Fruit fly (Drosophila melanogaster): Measurements from ENCODE around the gene ssp6.
A peak's percentile ranks its signal among the peaks of the same experiment; 100 is the strongest.

The ssp6 gene

DNA sequence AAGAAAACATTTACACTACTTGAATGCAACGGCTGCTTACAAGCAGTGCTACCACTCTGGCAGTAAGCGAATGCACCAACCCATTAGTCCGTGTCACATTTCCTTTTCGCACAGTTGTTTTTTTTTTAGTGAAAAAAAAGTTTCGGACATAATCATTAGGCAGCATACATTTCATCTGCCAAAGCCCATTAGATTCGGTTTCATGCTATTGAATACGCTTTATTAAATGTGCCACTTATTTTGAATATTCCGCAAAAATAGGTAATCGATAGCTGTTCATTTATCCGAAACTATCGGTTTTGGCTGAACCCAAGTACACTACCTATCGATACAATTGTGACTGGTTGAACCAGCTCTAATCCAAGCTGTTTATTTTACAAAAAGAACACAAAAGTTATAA lies 21.7 kb upstream of the ssp6 start, which contains the start of gene tant (continued):
- TF ChIP-seq Hsf (GFP tag; optimal IDR thresholded peaks at IDR 0.05), result peak; percentile 6
- no peak for TF ChIP-seq bowl (GFP tag; IDR thresholded peaks at IDR 0.05)
- TF ChIP-seq pita (GFP tag; optimal IDR thresholded peaks at IDR 0.05), result peak; percentile 76
- TF ChIP-seq Trl (optimal IDR thresholded peaks at IDR 0.05), result no peak
- TF ChIP-seq Trl (GFP tag; optimal IDR thresholded peaks at IDR 0.05), result no peak
- no peak for TF ChIP-seq gsb (GFP tag; IDR thresholded peaks at IDR 0.05)
- TF ChIP-seq crol (GFP tag; IDR thresholded peaks at IDR 0.05), result no peak
- no peak for TF ChIP-seq stc (GFP tag; IDR thresholded peaks at IDR 0.05)
- no peak for TF ChIP-seq CG43689 (GFP tag; IDR thresholded peaks at IDR 0.05)
- TF ChIP-seq gem (tag; optimal IDR thresholded peaks at IDR 0.05), result peak; percentile 13
- no peak for TF ChIP-seq CG7372 (GFP tag; IDR thresholded peaks at IDR 0.05)
- TF ChIP-seq sisA (GFP tag; IDR thresholded peaks at IDR 0.05), result no peak
- TF ChIP-seq Mes4 (GFP tag; optimal IDR thresholded peaks at IDR 0.05), result no peak
- TF ChIP-seq CG32767 (GFP tag; IDR thresholded peaks at IDR 0.05), result no peak
- TF ChIP-seq HLH3B (GFP tag; IDR thresholded peaks at IDR 0.05), result no peak
- no peak for TF ChIP-seq fru (optimal IDR thresholded peaks at IDR 0.05)
- peak; percentile 24; the same call in 1 of the 4 replicates for TF ChIP-seq chinmo (GFP tag; IDR thresholded peaks at IDR 0.05; ENCODE audit: partially characterized antibody)
- TF ChIP-seq HmgZ (tag; optimal IDR thresholded peaks at IDR 0.05), result peak; percentile 49
- TF ChIP-seq Kr (GFP tag; optimal IDR thresholded peaks at IDR 0.05), result no peak
- TF ChIP-seq MBD-R2 (GFP tag; IDR thresholded peaks at IDR 0.05), result peak; percentile 51
- peak; percentile 73 for TF ChIP-seq Dp (GFP tag; optimal IDR thresholded peaks at IDR 0.05)
- peak; percentile 43 for TF ChIP-seq CG11504 (tag; optimal IDR thresholded peaks at IDR 0.05)
- peak; percentile 86 for TF ChIP-seq unc-4 (GFP tag; IDR thresholded peaks at IDR 0.05; ENCODE audit: partially characterized antibody)
- peak; percentile 88 for TF ChIP-seq vnd (GFP tag; IDR thresholded peaks at IDR 0.05; ENCODE audit: partially characterized antibody)
- TF ChIP-seq Usf (GFP tag; optimal IDR thresholded peaks at IDR 0.05), result no peak
- TF ChIP-seq jigr1 (GFP tag; IDR thresholded peaks at IDR 0.05), result no peak

DNA sequence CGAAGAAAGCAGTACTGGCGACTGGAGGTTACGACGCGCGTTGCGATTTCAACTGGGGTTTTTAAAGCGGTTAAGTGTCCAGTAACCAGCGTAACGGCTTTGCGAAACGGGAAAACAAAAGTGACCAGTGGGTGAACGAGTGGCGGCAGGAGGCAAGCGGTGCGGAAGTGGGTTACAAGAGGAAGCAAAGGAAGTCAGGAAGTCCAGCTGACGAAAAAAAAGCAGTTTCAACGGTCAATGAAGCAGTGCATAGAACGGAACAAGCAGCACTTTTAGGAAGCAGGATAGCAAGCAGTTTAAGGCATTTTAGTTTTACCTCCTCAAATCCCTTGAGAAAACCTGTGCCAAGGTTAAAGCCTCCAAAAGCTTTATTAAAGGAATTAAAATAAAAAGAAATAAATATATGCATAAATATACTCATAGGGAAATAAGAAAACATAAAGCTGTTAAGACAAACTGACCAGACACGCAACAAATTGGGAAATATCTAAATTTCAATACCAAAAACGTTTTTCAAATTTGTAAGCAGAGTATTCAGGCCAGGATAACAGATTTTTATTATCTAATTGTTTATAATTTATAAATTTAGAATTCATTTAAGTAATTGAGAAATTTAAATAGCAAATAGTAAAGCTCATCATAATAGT lies 17.3 kb upstream of the ssp6 start, which contains the start of gene CG6592:
TSS of gene CG6592 (plus strand) at position 597 of the 647 bp plus-strand sequence.
- peak; percentile 22; the same call in 1 of the 3 replicates for TF ChIP-seq CG34422 (GFP tag; IDR thresholded peaks at IDR 0.05)
- peak; percentile 82 for TF ChIP-seq ac (GFP tag; optimal IDR thresholded peaks at IDR 0.05)
- TF ChIP-seq Myb (GFP tag; optimal IDR thresholded peaks at IDR 0.05), result peak; percentile 63
- no peak for TF ChIP-seq lbe (GFP tag; optimal IDR thresholded peaks at IDR 0.05)
- no peak for TF ChIP-seq CG18764 (GFP tag; optimal IDR thresholded peaks at IDR 0.05)
- TF ChIP-seq CG10654 (GFP tag; optimal IDR thresholded peaks at IDR 0.05), result no peak
- no peak for TF ChIP-seq Trl (optimal IDR thresholded peaks at IDR 0.05)
- TF ChIP-seq Trl (GFP tag; optimal IDR thresholded peaks at IDR 0.05), result no peak
- TF ChIP-seq stwl (tag; optimal IDR thresholded peaks at IDR 0.05), result peak; percentile 91
- peak; percentile 49 for TF ChIP-seq CG4404 (GFP tag; IDR thresholded peaks at IDR 0.05)
- TF ChIP-seq jing (GFP tag; optimal IDR thresholded peaks at IDR 0.05), result peak; percentile 5
- 0 out of 2 replicates have a peak, but pooled peaks have one; percentile 40 for TF ChIP-seq CG31441 (GFP tag; IDR thresholded peaks at IDR 0.05)
- TF ChIP-seq Meics (GFP tag; optimal IDR thresholded peaks at IDR 0.05), result no peak
- TF ChIP-seq z (GFP tag; IDR thresholded peaks at IDR 0.05), result no peak
- 0 out of 2 replicates have a peak, but pooled peaks have one; percentile 25 for TF ChIP-seq CG11085 (GFP tag; IDR thresholded peaks at IDR 0.05)
- TF ChIP-seq CG32767 (GFP tag; IDR thresholded peaks at IDR 0.05), result no peak
- TF ChIP-seq sob (GFP tag; IDR thresholded peaks at IDR 0.05), result no peak; the same call in 1 of the 2 replicates
- TF ChIP-seq tap (tag; optimal IDR thresholded peaks at IDR 0.05), result no peak
- TF ChIP-seq Mes4 (GFP tag; optimal IDR thresholded peaks at IDR 0.05), result peak; percentile 60
- peak; percentile 61; the same call in 1 of the 3 replicates for TF ChIP-seq zfh1 (GFP tag; IDR thresholded peaks at IDR 0.05)
- no peak for TF ChIP-seq pita (GFP tag; optimal IDR thresholded peaks at IDR 0.05)
- peak; percentile 36; the same call in 1 of the 2 replicates for TF ChIP-seq CG10366 (GFP tag; IDR thresholded peaks at IDR 0.05)
- peak; percentile 15 for TF ChIP-seq CG17829 (tag; optimal IDR thresholded peaks at IDR 0.05)
- TF ChIP-seq Elba2 (GFP tag; optimal IDR thresholded peaks at IDR 0.05), result peak; percentile 65
- peak; percentile 93 for TF ChIP-seq CG7271 (tag; optimal IDR thresholded peaks at IDR 0.05)
- TF ChIP-seq insv (GFP tag; optimal IDR thresholded peaks at IDR 0.05), result peak in 1 of 2 experiments; percentile 22
- TF ChIP-seq CG15514 (GFP tag; optimal IDR thresholded peaks at IDR 0.05), result no peak
- no peak for TF ChIP-seq CG4360 (GFP tag; IDR thresholded peaks at IDR 0.05)
- TF ChIP-seq chn (GFP tag; optimal IDR thresholded peaks at IDR 0.05), result peak; percentile 33
- TF ChIP-seq lmd (GFP tag; IDR thresholded peaks at IDR 0.05), result no peak; the same call in 1 of the 2 replicates

Data from whole organism, embryonic.